Fruit fly (Drosophila melanogaster) whole organism, embryonic: ENCODE results near the gene CG32388.
A peak's percentile ranks its signal among the peaks of the same experiment; 100 is the strongest.

ENCODE experiments used
- CG10321 ChIP-seq: fragments of 200-800 bp; sonication (Bioruptor generic); IDR thresholded peaks from 2 replicates; pipeline ENCODE4 v1.3.6; 2022; ENCODE audit warnings: missing biosample characterization, missing genetic modification characterization
- CG10431 ChIP-seq: fragments of 200-800 bp; sonication (Bioruptor generic); optimal IDR thresholded peaks from 3 replicates; lab custom pipeline; 2018; ENCODE audit warnings: missing biosample characterization, mild to moderate bottlenecking, missing genetic modification characterization
- CG10543 ChIP-seq: fragments of 200-800 bp; sonication (Bioruptor generic); optimal IDR thresholded peaks from 3 replicates; lab custom pipeline; 2017; ENCODE audit warnings: missing biosample characterization, mild to moderate bottlenecking, missing genetic modification characterization, moderate library complexity
- CG11723 ChIP-seq: fragments of 200-800 bp; sonication (Bioruptor generic); optimal IDR thresholded peaks from 2 replicates; lab custom pipeline; 2017; ENCODE audit warnings: missing biosample characterization, mild to moderate bottlenecking, missing genetic modification characterization
- CG13287 ChIP-seq: fragments of 200-800 bp; sonication (Bioruptor generic); IDR thresholded peaks from 2 replicates; pipeline ENCODE4 v1.3.6; 2022; ENCODE audit warnings: missing biosample characterization, missing genetic modification characterization; ENCODE audit not compliant: partially characterized antibody
- CG16813 ChIP-seq: fragments of 200-800 bp; sonication (Bioruptor generic); IDR thresholded peaks from 3 replicates; pipeline ENCODE4 v1.3.6; 2022; ENCODE audit warnings: missing biosample characterization, missing genetic modification characterization; ENCODE audit not compliant: partially characterized antibody
- CG17186 ChIP-seq: fragments of 200-800 bp; sonication (Bioruptor generic); optimal IDR thresholded peaks from 3 replicates; lab custom pipeline; 2017; ENCODE audit warnings: missing biosample characterization, missing genetic modification reagents, missing genetic modification characterization
- CG17359 ChIP-seq: fragments of 200-800 bp; sonication (Bioruptor generic); optimal IDR thresholded peaks from 3 replicates; lab custom pipeline; 2018; ENCODE audit warnings: missing biosample characterization, mild to moderate bottlenecking, missing genetic modification characterization, moderate library complexity
- CG1832 ChIP-seq: fragments of 200-800 bp; sonication (Bioruptor generic); optimal IDR thresholded peaks from 2 replicates; lab custom pipeline; 2017; ENCODE audit warnings: missing biosample characterization, mild to moderate bottlenecking, missing genetic modification characterization, inconsistent platforms
- CG2199 ChIP-seq: fragments of 200-800 bp; sonication (Bioruptor generic); IDR thresholded peaks from 3 replicates; pipeline ENCODE4 v1.3.6; 2022; ENCODE audit warnings: missing biosample characterization, missing genetic modification characterization
- CG4360 ChIP-seq: fragments of 200-800 bp; sonication (Bioruptor generic); IDR thresholded peaks from 2 replicates; pipeline ENCODE4 v1.3.6; 2022; ENCODE audit warnings: missing biosample characterization, missing genetic modification characterization
- CG4854 ChIP-seq: fragments of 200-800 bp; sonication (Bioruptor generic); optimal IDR thresholded peaks from 2 replicates; lab custom pipeline; 2016; ENCODE audit warnings: missing biosample characterization, missing genetic modification characterization, inconsistent platforms
- CG7271 ChIP-seq: fragments of 200-800 bp; sonication (Bioruptor generic); optimal IDR thresholded peaks from 2 replicates; lab custom pipeline; 2018; ENCODE audit warnings: missing biosample characterization, mild to moderate bottlenecking, missing genetic modification characterization, moderate library complexity
- CG8478 ChIP-seq: fragments of >200 bp; optimal IDR thresholded peaks from 2 replicates; lab custom pipeline; 2018
- CG9817 ChIP-seq: fragments of 200-800 bp; sonication (Bioruptor generic); optimal IDR thresholded peaks from 2 replicates; lab custom pipeline; 2018; ENCODE audit warnings: missing biosample characterization, mild to moderate bottlenecking, missing genetic modification characterization, moderate library complexity
- Chrac-16 ChIP-seq: fragments of 200-800 bp; sonication (Bioruptor generic); optimal IDR thresholded peaks from 3 replicates; lab custom pipeline; 2016; ENCODE audit warnings: missing biosample characterization, missing genetic modification characterization
- D19A ChIP-seq: fragments of 200-800 bp; optimal IDR thresholded peaks from 3 replicates; lab custom pipeline; 2019; ENCODE audit warnings: missing biosample characterization, mild to moderate bottlenecking, missing genetic modification characterization, moderate library complexity
- Deaf1 ChIP-seq: fragments of 200-800 bp; optimal IDR thresholded peaks from 3 replicates; lab custom pipeline; 2019; ENCODE audit warnings: missing biosample characterization, mild to moderate bottlenecking, missing genetic modification characterization, moderate library complexity
- Dll ChIP-seq: fragments of 200-800 bp; sonication (Bioruptor generic); IDR thresholded peaks from 4 replicates; pipeline ENCODE4 v1.3.6; 2022; ENCODE audit warnings: missing biosample characterization, missing genetic modification characterization; ENCODE audit not compliant: partially characterized antibody
- Fer1 ChIP-seq: fragments of 200-800 bp; sonication (Bioruptor generic); optimal IDR thresholded peaks from 2 replicates; lab custom pipeline; 2017; ENCODE audit warnings: missing biosample characterization, mild to moderate bottlenecking, missing genetic modification characterization
- H15 ChIP-seq: fragments of 200-800 bp; sonication (Bioruptor generic); IDR thresholded peaks from 3 replicates; pipeline ENCODE4 v1.3.6; 2022; ENCODE audit warnings: missing biosample characterization, missing genetic modification characterization
- Hr78 ChIP-seq, 2 experiments: fragments of 200-800 bp in 1 of 2; fragments of >200 bp in 1 of 2; sonication (Bioruptor generic) in 1 of 2; optimal IDR thresholded peaks; 2 replicates each; lab custom pipeline; 2017 to 2019; ENCODE audit warnings: missing biosample characterization in 2 of 2, missing genetic modification characterization in 2 of 2, mild to moderate bottlenecking in 1 of 2, moderate library complexity in 1 of 2
- Med ChIP-seq: fragments of 200-800 bp; sonication (Bioruptor generic); peaks from one replicate; lab custom pipeline; 2016; ENCODE audit warnings: missing biosample characterization, missing genetic modification characterization, mild to moderate bottlenecking, inconsistent platforms, moderate library complexity
- Nf-YB ChIP-seq: fragments of 200-800 bp; sonication (Bioruptor generic); optimal IDR thresholded peaks from 3 replicates; lab custom pipeline; 2019; ENCODE audit warnings: missing biosample characterization, mild to moderate bottlenecking, missing genetic modification characterization, moderate library complexity
- Nf-YC ChIP-seq: fragments of 200-800 bp; optimal IDR thresholded peaks from 3 replicates; lab custom pipeline; 2019; ENCODE audit warnings: missing biosample characterization, mild to moderate bottlenecking, missing genetic modification characterization, moderate library complexity
- Trl ChIP-seq, 3 experiments: fragments of >200 bp in 2 of 3; fragments of 200-800 bp in 1 of 3; sonication (Bioruptor generic) in 1 of 3; optimal IDR thresholded peaks; 2 replicates in 1 of 3; 3 replicates in 2 of 3; lab custom pipeline; 2016 to 2017; ENCODE audit warnings: missing biosample characterization in 1 of 3, missing genetic modification characterization in 1 of 3
- abd-A ChIP-seq: fragments of 200-800 bp; sonication (Bioruptor generic); optimal IDR thresholded peaks from 3 replicates; lab custom pipeline; 2019; ENCODE audit warnings: missing biosample characterization, mild to moderate bottlenecking, missing genetic modification characterization, moderate library complexity
- ac ChIP-seq: fragments of 200-800 bp; sonication (Bioruptor generic); optimal IDR thresholded peaks from 3 replicates; lab custom pipeline; 2017; ENCODE audit warnings: missing biosample characterization, mild to moderate bottlenecking, missing genetic modification characterization
- ara ChIP-seq: fragments of 200-800 bp; sonication (Bioruptor generic); IDR thresholded peaks from 2 replicates; pipeline ENCODE4 v1.3.6; 2022; ENCODE audit warnings: missing biosample characterization, missing genetic modification characterization
- ci ChIP-seq: fragments of 200-800 bp; sonication (Bioruptor generic); IDR thresholded peaks from 3 replicates; pipeline ENCODE4 v1.3.6; 2022; ENCODE audit warnings: missing biosample characterization, missing genetic modification characterization
- crol ChIP-seq: fragments of 200-800 bp; sonication (Bioruptor generic); IDR thresholded peaks from 2 replicates; pipeline ENCODE4 v1.3.6; 2022; ENCODE audit warnings: missing biosample characterization, missing genetic modification characterization
- cwo ChIP-seq: fragments of 200-800 bp; sonication (Bioruptor generic); optimal IDR thresholded peaks from 3 replicates; lab custom pipeline; 2017; ENCODE audit warnings: missing biosample characterization, missing genetic modification characterization, mild to moderate bottlenecking, moderate library complexity, missing genetic modification reagents
- lmd ChIP-seq: fragments of 200-800 bp; sonication (Bioruptor generic); IDR thresholded peaks from 2 replicates; pipeline ENCODE4 v1.3.6; 2022; ENCODE audit warnings: missing biosample characterization, missing genetic modification characterization
- sd ChIP-seq: fragments of 200-800 bp; sonication (Bioruptor generic); optimal IDR thresholded peaks from 3 replicates; lab custom pipeline; 2018; ENCODE audit warnings: missing biosample characterization, mild to moderate bottlenecking, missing genetic modification characterization, moderate library complexity
- sr ChIP-seq: fragments of 200-800 bp; sonication (Bioruptor generic); IDR thresholded peaks from 3 replicates; pipeline ENCODE4 v1.3.6; 2022; ENCODE audit warnings: missing biosample characterization, missing genetic modification characterization
- tll ChIP-seq, 2 experiments: fragments of 200-800 bp in 1 of 2; fragments of >200 bp in 1 of 2; sonication (Bioruptor generic) in 1 of 2; optimal IDR thresholded peaks; 2 replicates each; lab custom pipeline; 2017 to 2019; ENCODE audit warnings: missing biosample characterization in 2 of 2, missing genetic modification characterization in 2 of 2, mild to moderate bottlenecking in 1 of 2, moderate library complexity in 1 of 2
- twi ChIP-seq: fragments of 200-800 bp; optimal IDR thresholded peaks from 2 replicates; lab custom pipeline; 2019; ENCODE audit warnings: missing biosample characterization, mild to moderate bottlenecking, missing genetic modification characterization, moderate library complexity

Gene CG32388

dm6 chr3L:6981823-6982222, 2.6 kb downstream of the CG32388 start (continued):
- no peak for TF ChIP-seq CG13287 (GFP tag; lab: Robert Waterston, UW)
- TF ChIP-seq CG8478 (lab: Kevin White, UChicago), result no peak
- no peak for TF ChIP-seq CG16813 (GFP tag; lab: Robert Waterston, UW)
- no peak for TF ChIP-seq CG2199 (GFP tag; lab: Robert Waterston, UW)
- no peak for TF ChIP-seq H15
- peak; percentile 66 for TF ChIP-seq ac (GFP tag; lab: Kevin White, UChicago)
- TF ChIP-seq CG9817 (tag; lab: Kevin White, UChicago), result no peak
- TF ChIP-seq D19A (tag; lab: Kevin White, UChicago), result peak; percentile 43
- no peak for TF ChIP-seq CG10431 (GFP tag; lab: Kevin White, UChicago)
- no peak for TF ChIP-seq CG4854 (GFP tag; lab: Kevin White, UChicago)
- TF ChIP-seq CG17359, result peak; percentile 10

- no peak for TF ChIP-seq Chrac-16 (GFP tag; lab: Kevin White, UChicago)
- no peak for TF ChIP-seq Trl (optimal IDR thresholded peaks at IDR 0.05; lab: Kevin White, UChicago)
- TF ChIP-seq Trl (GFP tag; optimal IDR thresholded peaks at IDR 0.05; lab: Kevin White, UChicago), result no peak
- TF ChIP-seq Nf-YB, result peak; percentile 10
- peak; percentile 38 for TF ChIP-seq CG10543
- TF ChIP-seq Hr78 (GFP tag; optimal IDR thresholded peaks at IDR 0.05; lab: Kevin White, UChicago), result peak in 1 of 2 experiments; percentile 5
- 0 out of 3 replicates have a peak, but pooled peaks have one; percentile 52 for TF ChIP-seq CG2199 (GFP tag; lab: Robert Waterston, UW)
- TF ChIP-seq Deaf1 (tag; lab: Kevin White, UChicago), result peak; percentile 6
- peak; percentile 71 for TF ChIP-seq CG1832 (GFP tag; lab: Kevin White, UChicago)
- TF ChIP-seq ara (GFP tag; lab: Robert Waterston, UW), result no peak
- no peak for TF ChIP-seq Fer1 (GFP tag; lab: Kevin White, UChicago)
- TF ChIP-seq Dll (GFP tag; lab: Robert Waterston, UW), result no peak
- peak; percentile 79 for TF ChIP-seq twi (tag; lab: Kevin White, UChicago)
- TF ChIP-seq CG8478 (lab: Kevin White, UChicago), result peak; percentile 28
- TF ChIP-seq CG4360 (GFP tag; lab: Robert Waterston, UW), result peak; percentile 95
- TF ChIP-seq ci (GFP tag; lab: Robert Waterston, UW), result peak; percentile 80
- TF ChIP-seq Nf-YC (tag; lab: Kevin White, UChicago), result peak; percentile 13
- no peak for TF ChIP-seq Med (GFP tag; lab: Kevin White, UChicago)
- TF ChIP-seq CG11723 (GFP tag; lab: Kevin White, UChicago), result no peak
- no peak for TF ChIP-seq CG7271
- TF ChIP-seq sd (tag; lab: Kevin White, UChicago), result peak; percentile 10
- TF ChIP-seq crol, result peak; percentile 98
- peak; percentile 71 for TF ChIP-seq abd-A (tag; lab: Kevin White, UChicago)
- peak; percentile 53 for TF ChIP-seq cwo
- 0 out of 2 replicates have a peak, but pooled peaks have one; percentile 23 for TF ChIP-seq lmd (GFP tag; lab: Robert Waterston, UW)
- no peak for TF ChIP-seq tll (GFP tag; optimal IDR thresholded peaks at IDR 0.05; lab: Kevin White, UChicago)
- TF ChIP-seq CG10321 (GFP tag; lab: Robert Waterston, UW), result peak; percentile 81
- no peak for TF ChIP-seq CG17186 (GFP tag; lab: Kevin White, UChicago)
- peak; percentile 58; the same call in 1 of the 3 replicates for TF ChIP-seq sr (GFP tag; lab: Robert Waterston, UW)
These were observed 3.2 kb downstream of the CG32388 start for dm6 chr3L:6981109-6981741.
